Worm (Caenorhabditis elegans) whole organism, L4 larva: ENCODE results near the gene hum-5.

Source experiments
- F10B5.3 ChIP-seq: sonication (generic microtip); optimal IDR thresholded peaks from 2 replicates; lab custom pipeline; 2016; ENCODE audit warnings: mild to moderate bottlenecking, missing genetic modification characterization, missing compliant biosample characterization
- F44E2.7 ChIP-seq: fragments of 200-800 bp; sonication (Bioruptor generic); IDR thresholded peaks from 2 replicates; pipeline ENCODE4 v2.1.2; 2022; ENCODE audit warnings: missing genetic modification characterization, missing compliant biosample characterization
- F49E8.2 ChIP-seq: sonication (generic microtip); optimal IDR thresholded peaks from 2 replicates; lab custom pipeline; 2016; ENCODE audit warnings: missing compliant biosample characterization, mild to moderate bottlenecking, missing genetic modification characterization, borderline replicate concordance
- R02D3.7 ChIP-seq: fragments of 150-350 bp; sonication (generic microtip); optimal IDR thresholded peaks from 3 replicates; lab custom pipeline; 2014; ENCODE audit warnings: missing biosample characterization, missing genetic modification characterization
- T20F7.1 ChIP-seq: fragments of 200-800 bp; sonication (Bioruptor generic); optimal IDR thresholded peaks from 2 replicates; lab custom pipeline; 2018; ENCODE audit warnings: mild to moderate bottlenecking, missing genetic modification characterization, missing compliant biosample characterization
- aha-1 ChIP-seq: fragments of 150-350 bp; peaks from one replicate; lab custom pipeline; 2014; ENCODE audit warnings: missing biosample characterization, missing genetic modification characterization
- aly-2 ChIP-seq: sonication (generic microtip); optimal IDR thresholded peaks from 2 replicates; lab custom pipeline; 2018; ENCODE audit warnings: missing biosample characterization, missing genetic modification characterization
- ceh-44 ChIP-seq: fragments of 200-800 bp; sonication (Bioruptor generic); IDR thresholded peaks from 2 replicates; pipeline ENCODE4 v1.3.6; 2022; ENCODE audit warnings: missing genetic modification reagents, missing genetic modification characterization, missing compliant biosample characterization
- ceh-82 ChIP-seq: sonication (generic microtip); optimal IDR thresholded peaks from 2 replicates; lab custom pipeline; 2017; ENCODE audit warnings: missing biosample characterization, missing genetic modification characterization
- ces-1 ChIP-seq: fragments of 150-350 bp; sonication (generic microtip); optimal IDR thresholded peaks from 4 replicates; lab custom pipeline; 2014; ENCODE audit warnings: missing biosample characterization, missing genetic modification reagents, missing genetic modification characterization
- ctbp-1 ChIP-seq: fragments of 200-800 bp; sonication (Bioruptor generic); IDR thresholded peaks from 2 replicates; pipeline ENCODE4 v1.3.6; 2022; ENCODE audit warnings: missing genetic modification reagents, missing genetic modification characterization, missing compliant biosample characterization
- daf-16 ChIP-seq, 3 experiments: sonication (generic microtip); optimal IDR thresholded peaks; 2 replicates each; lab custom pipeline; 2016 to 2017; ENCODE audit warnings: missing genetic modification characterization in 3 of 3, missing genetic modification reagents in 3 of 3, mild to moderate bottlenecking in 2 of 3, missing compliant biosample characterization in 2 of 3, missing biosample characterization in 1 of 3, moderate library complexity in 1 of 3
- daf-19 ChIP-seq: fragments of 200-800 bp; sonication (Bioruptor generic); conservative IDR thresholded peaks from 2 replicates; pipeline ENCODE4 v1.3.6; 2022; ENCODE audit warnings: missing genetic modification characterization, missing compliant biosample characterization
- dmd-8 ChIP-seq: fragments of 200-800 bp; sonication (Bioruptor generic); IDR thresholded peaks from 2 replicates; pipeline ENCODE4 v1.3.6; 2022; ENCODE audit warnings: missing genetic modification characterization, missing compliant biosample characterization
- dmd-9 ChIP-seq: fragments of 200-800 bp; sonication (Bioruptor generic); IDR thresholded peaks from 2 replicates; pipeline ENCODE4 v1.3.6; 2022; ENCODE audit warnings: missing genetic modification reagents, missing genetic modification characterization, missing compliant biosample characterization
- dpl-1 ChIP-seq: fragments of 150-350 bp; optimal IDR thresholded peaks from 2 replicates; lab custom pipeline; 2014; ENCODE audit warnings: missing biosample characterization, missing genetic modification reagents, missing genetic modification characterization
- duxl-1 ChIP-seq: sonication (generic microtip); optimal IDR thresholded peaks from 2 replicates; lab custom pipeline; 2016; ENCODE audit warnings: mild to moderate bottlenecking, missing genetic modification characterization, moderate library complexity, missing compliant biosample characterization; ENCODE audit not compliant: poor library complexity
- egl-27 ChIP-seq: sonication (generic microtip); optimal IDR thresholded peaks from 3 replicates; lab custom pipeline; 2017; ENCODE audit warnings: missing biosample characterization, missing genetic modification reagents, missing genetic modification characterization
- egl-43 ChIP-seq: fragments of 200-800 bp; sonication (Bioruptor generic); IDR thresholded peaks from 2 replicates; pipeline ENCODE4 v1.3.6; 2022; ENCODE audit warnings: missing genetic modification reagents, missing genetic modification characterization, missing compliant biosample characterization
- fkh-10 ChIP-seq: fragments of 150-350 bp; optimal IDR thresholded peaks from 2 replicates; lab custom pipeline; 2014; ENCODE audit warnings: missing biosample characterization, missing genetic modification reagents, missing genetic modification characterization
- fos-1 ChIP-seq: fragments of 150-350 bp; optimal IDR thresholded peaks from 2 replicates; lab custom pipeline; 2014; ENCODE audit warnings: missing biosample characterization, missing genetic modification characterization
- hif-1 ChIP-seq, 2 experiments: sonication (generic microtip); optimal IDR thresholded peaks; 2 replicates each; lab custom pipeline; 2016 to 2017; ENCODE audit warnings: missing compliant biosample characterization in 2 of 2, missing genetic modification characterization in 2 of 2, missing genetic modification reagents in 2 of 2, missing genotype in 2 of 2, mild to moderate bottlenecking in 1 of 2
- lin-1 ChIP-seq: fragments of 200-800 bp; sonication (Bioruptor generic); IDR thresholded peaks from 2 replicates; pipeline ENCODE4 v1.3.6; 2022; ENCODE audit warnings: missing genetic modification reagents, missing genetic modification characterization, missing compliant biosample characterization
- lin-13 ChIP-seq: fragments of 150-350 bp; optimal IDR thresholded peaks from 2 replicates; lab custom pipeline; 2014; ENCODE audit warnings: missing biosample characterization, missing genetic modification reagents, missing genetic modification characterization
- lin-15B ChIP-seq: fragments of 150-350 bp; sonication (generic microtip); optimal IDR thresholded peaks from 3 replicates; lab custom pipeline; 2014; ENCODE audit warnings: missing biosample characterization, missing genetic modification characterization
- lin-38 ChIP-seq: fragments of 200-800 bp; sonication (Bioruptor generic); IDR thresholded peaks from 2 replicates; pipeline ENCODE4 v1.3.6; 2022; ENCODE audit warnings: missing genetic modification reagents, missing genetic modification characterization, missing compliant biosample characterization
- lir-3 ChIP-seq: sonication (generic microtip); optimal IDR thresholded peaks from 2 replicates; lab custom pipeline; 2016; ENCODE audit warnings: mild to moderate bottlenecking, missing genetic modification characterization, missing compliant biosample characterization
- lsy-2 ChIP-seq, 2 experiments: fragments of 150-350 bp in 1 of 2; sonication (generic microtip) in 1 of 2; optimal IDR thresholded peaks; 2 replicates each; lab custom pipeline; 2014 to 2017; ENCODE audit warnings: missing biosample characterization in 2 of 2, missing genetic modification characterization in 2 of 2
- madf-9 ChIP-seq: fragments of 200-800 bp; sonication (Bioruptor generic); conservative IDR thresholded peaks from 2 replicates; pipeline ENCODE4 v1.3.6; 2022; ENCODE audit warnings: missing genetic modification reagents, missing genetic modification characterization, missing compliant biosample characterization
- mdt-29 ChIP-seq: fragments of 200-800 bp; sonication (Bioruptor generic); IDR thresholded peaks from 2 replicates; pipeline ENCODE4 v1.3.6; 2022; ENCODE audit warnings: missing genetic modification reagents, missing genetic modification characterization, missing compliant biosample characterization
- mes-2 ChIP-seq: sonication (generic microtip); optimal IDR thresholded peaks from 2 replicates; lab custom pipeline; 2016; ENCODE audit warnings: missing genotype, mild to moderate bottlenecking, missing genetic modification characterization, missing compliant biosample characterization; ENCODE audit not compliant: poor library complexity, severe bottlenecking
- mxl-2 ChIP-seq: fragments of 200-800 bp; sonication (Bioruptor generic); conservative IDR thresholded peaks from 2 replicates; pipeline ENCODE4 v1.3.6; 2022; ENCODE audit warnings: missing genetic modification reagents, missing genetic modification characterization, missing compliant biosample characterization
- mxl-3 ChIP-seq: fragments of 200-800 bp; sonication (Bioruptor generic); optimal IDR thresholded peaks from 2 replicates; lab custom pipeline; 2018; ENCODE audit warnings: mild to moderate bottlenecking, missing genetic modification characterization, missing compliant biosample characterization
- nhr-10 ChIP-seq: fragments of 150-350 bp; optimal IDR thresholded peaks from 2 replicates; lab custom pipeline; 2014; ENCODE audit warnings: missing biosample characterization, missing genetic modification characterization
- nhr-102 ChIP-seq: sonication (generic microtip); optimal IDR thresholded peaks from 2 replicates; lab custom pipeline; 2016; ENCODE audit warnings: mild to moderate bottlenecking, missing genetic modification characterization, moderate library complexity, missing compliant biosample characterization
- nhr-11 ChIP-seq: fragments of 150-350 bp; optimal IDR thresholded peaks from 2 replicates; lab custom pipeline; 2014; ENCODE audit warnings: missing biosample characterization, missing genetic modification characterization
- nhr-237 ChIP-seq: sonication (generic microtip); optimal IDR thresholded peaks from 2 replicates; lab custom pipeline; 2017; ENCODE audit warnings: missing biosample characterization, missing genetic modification characterization
- nhr-25 ChIP-seq: sonication (generic microtip); optimal IDR thresholded peaks from 2 replicates; lab custom pipeline; 2017; ENCODE audit warnings: missing genetic modification characterization, mild to moderate bottlenecking, missing compliant biosample characterization, antibody characterized with exemption, moderate library complexity, borderline replicate concordance; ENCODE audit not compliant: insufficient read depth
- nhr-41 ChIP-seq: fragments of 200-800 bp; sonication (Bioruptor generic); IDR thresholded peaks from 2 replicates; pipeline ENCODE4 v1.3.6; 2022; ENCODE audit warnings: missing genetic modification reagents, missing genetic modification characterization, missing compliant biosample characterization
- nhr-6 ChIP-seq: fragments of 150-350 bp; optimal IDR thresholded peaks from 2 replicates; lab custom pipeline; 2014; ENCODE audit warnings: missing biosample characterization, missing genetic modification characterization
- nhr-77 ChIP-seq: fragments of 150-350 bp; optimal IDR thresholded peaks from 2 replicates; lab custom pipeline; 2014; ENCODE audit warnings: missing biosample characterization, missing genetic modification characterization
- pha-4 ChIP-seq, 2 experiments: fragments of 150-350 bp in 1 of 2; fragments of 200-800 bp in 1 of 2; sonication (Bioruptor generic) in 1 of 2; IDR thresholded peaks in 1 of 2; optimal IDR thresholded peaks in 1 of 2; 2 replicates each; pipeline versions ENCODE4 v1.3.6 to Lab custom; 2014 to 2022; ENCODE audit warnings: missing genetic modification characterization in 2 of 2, missing genetic modification reagents in 2 of 2, missing biosample characterization in 1 of 2, missing compliant biosample characterization in 1 of 2
- php-3 ChIP-seq: fragments of 200-800 bp; sonication (Bioruptor generic); IDR thresholded peaks from 2 replicates; pipeline ENCODE4 v1.3.6; 2022; ENCODE audit warnings: missing genetic modification reagents, missing genetic modification characterization, missing compliant biosample characterization
- saeg-2 ChIP-seq: fragments of 200-800 bp; sonication (Bioruptor generic); IDR thresholded peaks from 2 replicates; pipeline ENCODE4 v1.3.6; 2022; ENCODE audit warnings: missing genetic modification reagents, missing genetic modification characterization, missing compliant biosample characterization
- skn-1 ChIP-seq: fragments of 150-350 bp; optimal IDR thresholded peaks from 2 replicates; lab custom pipeline; 2014; ENCODE audit warnings: missing biosample characterization, missing genetic modification characterization
- tag-97 ChIP-seq: fragments of 200-800 bp; sonication (Bioruptor generic); IDR thresholded peaks from 2 replicates; pipeline ENCODE4 v1.3.6; 2022; ENCODE audit warnings: missing genetic modification characterization, missing compliant biosample characterization
- vab-7 ChIP-seq: fragments of 200-800 bp; sonication (Bioruptor generic); IDR thresholded peaks from 2 replicates; pipeline ENCODE4 v1.3.6; 2022; ENCODE audit warnings: missing genetic modification reagents, missing genetic modification characterization, missing compliant biosample characterization
- zag-1 ChIP-seq: fragments of 150-350 bp; optimal IDR thresholded peaks from 2 replicates; lab custom pipeline; 2014; ENCODE audit warnings: missing biosample characterization, missing genetic modification characterization
- zip-11 ChIP-seq: fragments of 200-800 bp; sonication (Bioruptor generic); IDR thresholded peaks from 2 replicates; pipeline ENCODE4 v1.3.6; 2022; ENCODE audit warnings: missing genetic modification characterization, missing compliant biosample characterization
- zip-2 ChIP-seq: fragments of 150-350 bp; optimal IDR thresholded peaks from 2 replicates; lab custom pipeline; 2014; ENCODE audit warnings: missing biosample characterization, missing genetic modification characterization
- ztf-7 ChIP-seq: fragments of 150-350 bp; optimal IDR thresholded peaks from 2 replicates; lab custom pipeline; 2014; ENCODE audit warnings: missing biosample characterization, missing genetic modification characterization

The hum-5 gene

DNA sequence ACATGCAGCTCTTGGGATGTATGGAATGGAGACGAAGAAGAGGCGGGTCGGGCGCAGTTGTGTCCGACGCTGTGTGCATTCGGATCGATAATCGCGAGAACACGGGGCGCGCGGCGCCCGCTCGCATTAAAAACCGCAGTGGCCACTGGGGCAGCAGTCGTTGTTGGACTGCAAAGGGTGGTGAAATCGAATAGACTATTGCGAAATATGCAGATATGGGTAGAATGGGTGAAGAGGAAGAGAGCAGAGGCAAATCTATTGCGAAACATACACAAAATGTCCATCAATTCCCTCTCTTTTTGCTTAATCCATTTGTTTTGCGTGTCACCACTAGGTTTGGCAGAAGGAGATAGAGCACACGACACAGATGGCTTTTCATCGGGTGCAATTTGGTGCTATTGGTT lies 18.5 kb downstream of the hum-5 start (continued):
- TF ChIP-seq dpl-1 (GFP tag; lab: Kevin White, UChicago) (peak; percentile 1), mxl-3 (peak; percentile 26), nhr-10 (tag; lab: Kevin White, UChicago) (peak; percentile 10), skn-1 (no peak), F49E8.2 (tag; lab: Kevin White, UChicago) (no peak), ces-1 (GFP tag; lab: Kevin White, UChicago) (no peak), mdt-29 (GFP tag; lab: Robert Waterston, UW) (no peak), zag-1 (tag; lab: Kevin White, UChicago) (no peak), lin-13 (GFP tag; lab: Kevin White, UChicago) (peak; percentile 71), R02D3.7 (tag; lab: Kevin White, UChicago) (no peak), nhr-6 (tag; lab: Kevin White, UChicago) (peak; percentile 36), ceh-44 (GFP tag; lab: Robert Waterston, UW) (no peak), ceh-82 (tag; lab: Kevin White, UChicago) (no peak), mxl-2 (GFP tag; lab: Robert Waterston, UW) (no peak), mes-2 (tag; lab: Kevin White, UChicago) (peak; percentile 64), zip-11 (no peak), aha-1 (tag; lab: Kevin White, UChicago) (peak; percentile 96), tag-97 (GFP tag; lab: Robert Waterston, UW) (no peak), nhr-77 (tag; lab: Kevin White, UChicago) (no peak), pha-4 (GFP tag; IDR thresholded peaks at IDR 0.05; lab: Robert Waterston, UW) (no peak), pha-4 (tag; optimal IDR thresholded peaks at IDR 0.05; lab: Kevin White, UChicago) (no peak), nhr-25 (tag; lab: Kevin White, UChicago) (no peak), egl-27 (no peak), hif-1 (tag; optimal IDR thresholded peaks at IDR 0.05; lab: Kevin White, UChicago) (peak in 1 of 2 experiments; percentile 58), dmd-8 (GFP tag; lab: Robert Waterston, UW) (no peak; the same call in 1 of the 2 replicates), madf-9 (GFP tag; lab: Robert Waterston, UW) (no peak), ztf-7 (no peak), F10B5.3 (tag; lab: Kevin White, UChicago) (no peak), nhr-102 (no peak), lir-3 (peak; percentile 7), vab-7 (GFP tag; lab: Robert Waterston, UW) (no peak; the same call in 1 of the 2 replicates), daf-19 (GFP tag; lab: Robert Waterston, UW) (no peak), nhr-237 (tag; lab: Kevin White, UChicago) (no peak), fkh-10 (peak; percentile 47), php-3 (GFP tag; lab: Robert Waterston, UW) (no peak), F44E2.7 (no peak), lsy-2 (tag; optimal IDR thresholded peaks at IDR 0.05; lab: Kevin White, UChicago) (peak; percentile 67 to 87), daf-16 (GFP tag; optimal IDR thresholded peaks at IDR 0.05; lab: Kevin White, UChicago) (no peak), daf-16 (tag; optimal IDR thresholded peaks at IDR 0.05; lab: Kevin White, UChicago) (no peak), lin-15B (tag; lab: Kevin White, UChicago) (no peak), nhr-41 (GFP tag; lab: Robert Waterston, UW) (no peak), duxl-1 (tag; lab: Kevin White, UChicago) (no peak), lin-1 (GFP tag; lab: Robert Waterston, UW) (no peak), fos-1 (tag; lab: Kevin White, UChicago) (no peak), aly-2 (no peak), nhr-11 (peak; percentile 88), saeg-2 (0 out of 2 replicates have a peak, but pooled peaks have one; percentile 10), dmd-9 (GFP tag; lab: Robert Waterston, UW) (0 out of 2 replicates have a peak, but pooled peaks have one; percentile 7), egl-43 (GFP tag; lab: Robert Waterston, UW) (peak; percentile 80), lin-38 (GFP tag; lab: Robert Waterston, UW) (peak; percentile 33), T20F7.1 (GFP tag; lab: Kevin White, UChicago) (no peak), ctbp-1 (peak; percentile 79), zip-2 (no peak)
